Worm (Caenorhabditis elegans) whole organism, early embryonic: Measurements from ENCODE around the gene C48B4.8.

Source experiments
- F13C5.2 ChIP-seq: sonication (generic microtip); optimal IDR thresholded peaks from 2 replicates; lab custom pipeline; 2017; ENCODE audit warnings: mild to moderate bottlenecking, missing genetic modification characterization, inconsistent platforms, missing compliant biosample characterization
- aly-1 ChIP-seq: sonication (generic microtip); optimal IDR thresholded peaks from 2 replicates; lab custom pipeline; 2016; ENCODE audit warnings: missing genetic modification characterization, missing compliant biosample characterization
- ama-1 ChIP-seq: fragments of 150-350 bp; optimal IDR thresholded peaks from 2 replicates; lab custom pipeline; 2014
- ets-7 ChIP-seq: sonication (generic microtip); optimal IDR thresholded peaks from 2 replicates; lab custom pipeline; 2016; ENCODE audit warnings: missing genotype, missing genetic modification characterization, missing compliant biosample characterization
- flt-1 ChIP-seq: fragments of 200-800 bp; sonication (Bioruptor generic); IDR thresholded peaks from 2 replicates; pipeline ENCODE4 v1.3.6; 2022; ENCODE audit warnings: missing genetic modification characterization, missing compliant biosample characterization
- hnd-1 ChIP-seq: sonication (generic microtip); optimal IDR thresholded peaks from 2 replicates; lab custom pipeline; 2016; ENCODE audit warnings: missing genetic modification characterization, missing compliant biosample characterization
- scrt-1 ChIP-seq: fragments of 200-800 bp; sonication (Bioruptor generic); IDR thresholded peaks from 2 replicates; pipeline ENCODE4 v1.3.6; 2022; ENCODE audit warnings: missing genetic modification characterization, missing compliant biosample characterization
- tra-4 ChIP-seq: sonication (generic microtip); optimal IDR thresholded peaks from 2 replicates; lab custom pipeline; 2017; ENCODE audit warnings: missing genetic modification characterization, missing compliant biosample characterization

DNA sequence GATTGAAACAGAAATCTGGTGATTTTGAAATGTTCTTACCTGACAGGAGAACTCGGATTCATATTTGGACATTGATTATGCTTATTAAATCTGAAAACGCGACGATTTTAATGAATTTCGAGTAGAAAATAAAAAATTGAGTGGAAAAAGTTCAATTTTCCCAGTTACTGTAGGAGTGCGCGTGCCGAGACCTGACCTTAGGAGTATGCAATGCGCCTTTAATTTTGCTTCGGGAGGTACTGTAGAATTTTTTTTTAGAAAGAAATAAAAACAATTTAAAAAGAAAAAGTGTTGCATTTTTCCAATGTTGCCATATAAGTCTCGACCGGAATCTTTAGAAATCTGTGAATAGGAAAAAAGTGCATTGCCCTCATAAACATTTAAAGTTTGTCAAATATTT is 4.9 kb upstream of the C48B4.8 start, which contains the start of gene C48B4.11:
- TF ChIP-seq tra-4 (tag; lab: Kevin White, UChicago) = no peak
- no peak for TF ChIP-seq ama-1
- no peak for TF ChIP-seq aly-1 (tag; lab: Kevin White, UChicago)
- TF ChIP-seq hnd-1 (tag; lab: Kevin White, UChicago) = no peak
- TF ChIP-seq scrt-1 (GFP tag; lab: Robert Waterston, UW) = no peak
- TF ChIP-seq ets-7 (tag; lab: Kevin White, UChicago) = no peak
- no peak for TF ChIP-seq flt-1 (GFP tag; lab: Robert Waterston, UW)
- TF ChIP-seq F13C5.2 (tag; lab: Kevin White, UChicago) = no peak
